Fruit fly (Drosophila melanogaster): ENCODE measurements around the gene Meics.

Gene Meics

DNA sequence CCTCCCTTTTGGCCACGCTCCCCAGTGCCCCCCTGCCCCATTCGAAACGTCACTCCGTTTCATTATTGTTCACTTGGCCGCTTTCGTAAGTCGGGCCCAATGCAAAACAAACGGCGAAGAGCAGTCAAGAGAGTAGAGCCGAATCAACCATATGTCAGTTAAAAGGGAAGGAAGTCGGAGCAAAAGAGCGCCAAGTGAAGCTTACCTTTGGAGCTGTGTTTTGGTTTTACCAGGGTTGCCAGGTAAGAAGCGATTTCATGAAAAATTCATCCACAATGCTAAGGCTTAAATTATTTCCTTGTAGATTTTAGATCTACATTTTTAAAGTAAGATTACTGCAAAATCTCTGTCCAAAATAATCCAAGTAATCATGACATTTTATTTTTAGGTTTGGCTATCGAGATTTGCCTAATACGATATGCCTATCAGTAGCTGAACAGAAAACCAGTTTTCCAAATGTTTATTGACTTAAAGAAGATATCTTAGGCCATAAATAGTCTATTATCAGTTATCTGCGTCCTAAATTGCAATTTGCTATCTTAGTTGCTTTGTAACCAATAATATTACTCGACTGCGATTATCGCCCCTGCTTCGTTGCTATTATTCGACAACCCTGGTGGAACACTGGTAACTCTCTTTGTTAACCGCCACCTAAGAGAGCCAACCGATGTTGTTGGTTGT, 25.9 kb downstream of the Meics start (continued):
- no peak for TF ChIP-seq N (GFP tag; optimal IDR thresholded peaks at IDR 0.05)
- peak; percentile 93 for TF ChIP-seq fru (GFP tag; optimal IDR thresholded peaks at IDR 0.05)
- no peak for TF ChIP-seq pan (optimal IDR thresholded peaks at IDR 0.05)
- TF ChIP-seq Hr78 (GFP tag; optimal IDR thresholded peaks at IDR 0.05) = no peak
- no peak for TF ChIP-seq Vsx2 (GFP tag; optimal IDR thresholded peaks at IDR 0.05; ENCODE audit: partially characterized antibody)
- TF ChIP-seq Mio (GFP tag; optimal IDR thresholded peaks at IDR 0.05) = peak; percentile 42
- peak; percentile 91 for TF ChIP-seq psq (GFP tag; optimal IDR thresholded peaks at IDR 0.05)
- TF ChIP-seq woc (GFP tag; optimal IDR thresholded peaks at IDR 0.05) = peak; percentile 93
- peak; percentile 64 for TF ChIP-seq Hr83 (GFP tag; optimal IDR thresholded peaks at IDR 0.05; ENCODE audit: poor library complexity, severe bottlenecking)

dm6 chr3L:13936771-13937170, 27.7 kb downstream of the Meics start:
- TF ChIP-seq sage (GFP tag; optimal IDR thresholded peaks at IDR 0.05) (no peak), tai (GFP tag; optimal IDR thresholded peaks at IDR 0.05) (no peak), Hr78 (GFP tag; optimal IDR thresholded peaks at IDR 0.05) (no peak), Myc (optimal IDR thresholded peaks at IDR 0.05) (no peak), woc (GFP tag; optimal IDR thresholded peaks at IDR 0.05) (no peak), Sp1 (GFP tag; optimal IDR thresholded peaks at IDR 0.05) (no peak), brk (GFP tag; optimal IDR thresholded peaks at IDR 0.05) (no peak), Hr83 (GFP tag; optimal IDR thresholded peaks at IDR 0.05; ENCODE audit: poor library complexity, severe bottlenecking) (no peak), GATAd (GFP tag; optimal IDR thresholded peaks at IDR 0.05) (no peak)

- TF ChIP-seq N (GFP tag; optimal IDR thresholded peaks at IDR 0.05) (no peak), CG9705 (GFP tag; optimal IDR thresholded peaks at IDR 0.05) (no peak), Rel (GFP tag; optimal IDR thresholded peaks at IDR 0.05) (no peak), Rel (tag; optimal IDR thresholded peaks at IDR 0.05) (no peak), tai (GFP tag; optimal IDR thresholded peaks at IDR 0.05) (no peak), psq (GFP tag; optimal IDR thresholded peaks at IDR 0.05) (no peak), Jra (GFP tag; optimal IDR thresholded peaks at IDR 0.05) (no peak), lola (GFP tag; optimal IDR thresholded peaks at IDR 0.05) (no peak), Vsx2 (GFP tag; optimal IDR thresholded peaks at IDR 0.05; ENCODE audit: partially characterized antibody) (no peak)
Measured at dm6 chr3L:13934902-13935301, 29.6 kb downstream of the Meics start.

dm6 chr3L:13928769-13929594, 35.5 kb downstream of the Meics start, which contains the start of the genes CG8833 and DCTN1-p150:
Gene CG8833, minus strand, starts transcription at chr3L:13929000.
Gene DCTN1-p150, plus strand, starts transcription at chr3L:13929387.
- TF ChIP-seq CG9705 (GFP tag; optimal IDR thresholded peaks at IDR 0.05) (peak; percentile 2), Hr83 (GFP tag; optimal IDR thresholded peaks at IDR 0.05; ENCODE audit: poor library complexity, severe bottlenecking) (peak; percentile 62), HLH106 (tag; optimal IDR thresholded peaks at IDR 0.05) (peak; percentile 35), jim (GFP tag; optimal IDR thresholded peaks at IDR 0.05) (no peak), Jra (GFP tag; optimal IDR thresholded peaks at IDR 0.05) (no peak), Dif (GFP tag; optimal IDR thresholded peaks at IDR 0.05; ENCODE audit: partially characterized antibody) (no peak), Hnf4 (GFP tag; optimal IDR thresholded peaks at IDR 0.05) (no peak), fru (GFP tag; optimal IDR thresholded peaks at IDR 0.05) (no peak), ey (GFP tag; optimal IDR thresholded peaks at IDR 0.05) (peak; percentile 27), GATAd (GFP tag; optimal IDR thresholded peaks at IDR 0.05) (no peak), Abd-B (GFP tag; optimal IDR thresholded peaks at IDR 0.05) (no peak), Myc (optimal IDR thresholded peaks at IDR 0.05) (peak; percentile 8), woc (GFP tag; optimal IDR thresholded peaks at IDR 0.05) (peak; percentile 51), Rel (GFP tag; optimal IDR thresholded peaks at IDR 0.05) (no peak), Rel (tag; optimal IDR thresholded peaks at IDR 0.05) (no peak), psq (GFP tag; optimal IDR thresholded peaks at IDR 0.05) (peak; percentile 43), h (GFP tag; optimal IDR thresholded peaks at IDR 0.05) (no peak)

DNA sequence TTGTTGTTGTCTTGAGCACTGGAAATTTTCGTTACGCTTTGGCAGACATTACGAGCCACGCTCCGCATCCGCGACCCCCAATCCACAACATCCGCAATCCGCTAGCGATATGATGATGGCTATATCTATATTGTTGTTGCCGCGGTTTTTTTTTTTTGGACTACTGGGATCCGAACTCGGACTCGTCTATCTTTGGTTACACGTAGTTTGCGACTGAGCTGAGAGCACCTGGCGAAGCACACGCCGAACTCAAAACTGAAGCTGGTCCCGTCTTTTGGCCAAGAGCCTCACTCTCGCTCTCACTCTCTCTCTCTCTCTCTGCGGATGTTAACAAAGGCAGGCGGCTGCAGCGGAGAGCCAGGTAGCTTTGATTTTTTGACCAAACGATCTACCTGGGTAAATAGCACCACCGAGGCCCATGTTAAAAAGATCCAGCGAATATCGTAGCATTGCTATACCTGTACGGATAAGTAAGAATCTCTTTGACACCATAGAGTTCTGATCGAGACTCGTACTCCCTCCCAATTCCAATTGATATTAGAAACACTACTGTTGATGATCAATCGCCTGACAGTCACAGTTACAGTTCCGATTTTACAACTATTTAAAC, 39.3 kb downstream of the Meics start, which contains the start of gene Rgl:
Gene Rgl, minus strand, starts transcription at position 219 of the 610 bp plus-strand sequence.
- no peak for TF ChIP-seq sv (GFP tag; optimal IDR thresholded peaks at IDR 0.05)
- TF ChIP-seq Hr83 (GFP tag; optimal IDR thresholded peaks at IDR 0.05; ENCODE audit: poor library complexity, severe bottlenecking) = peak; percentile 51
- peak; percentile 76 for TF ChIP-seq jim (GFP tag; optimal IDR thresholded peaks at IDR 0.05)
- TF ChIP-seq dl (GFP tag; optimal IDR thresholded peaks at IDR 0.05; ENCODE audit: insufficient read depth in 1 of 2, partially characterized antibody in 2 of 2) = peak; percentile 93
- TF ChIP-seq Abd-B (GFP tag; optimal IDR thresholded peaks at IDR 0.05) = no peak
- no peak for TF ChIP-seq lola (GFP tag; optimal IDR thresholded peaks at IDR 0.05)
- TF ChIP-seq Myc (optimal IDR thresholded peaks at IDR 0.05) = no peak
- no peak for TF ChIP-seq usp (GFP tag; optimal IDR thresholded peaks at IDR 0.05)
- peak; percentile 75 for TF ChIP-seq Vsx2 (GFP tag; optimal IDR thresholded peaks at IDR 0.05; ENCODE audit: partially characterized antibody)
- no peak for TF ChIP-seq ey (GFP tag; optimal IDR thresholded peaks at IDR 0.05)
- TF ChIP-seq Dif (GFP tag; optimal IDR thresholded peaks at IDR 0.05; ENCODE audit: partially characterized antibody) = peak; percentile 96
- no peak for TF ChIP-seq CrebA (GFP tag; optimal IDR thresholded peaks at IDR 0.05; ENCODE audit: borderline replicate concordance)
